Fruit fly (Drosophila melanogaster) whole organism, wandering third instar larva: ENCODE results near the gene CG4860.

ENCODE experiments used
- Abd-B ChIP-seq: fragments of >200 bp; optimal IDR thresholded peaks from 2 replicates; lab custom pipeline; 2017; ENCODE audit warnings: missing biosample characterization, missing genetic modification characterization
- Dfd ChIP-seq: fragments of >200 bp; optimal IDR thresholded peaks from 2 replicates; lab custom pipeline; 2017; ENCODE audit warnings: missing biosample characterization, missing genetic modification characterization
- HLH106 ChIP-seq: fragments of 200-800 bp; optimal IDR thresholded peaks from 3 replicates; lab custom pipeline; 2019; ENCODE audit warnings: missing biosample characterization, mild to moderate bottlenecking, missing genetic modification characterization, moderate library complexity
- Hnf4 ChIP-seq: fragments of 200-800 bp; sonication (Bioruptor generic); optimal IDR thresholded peaks from 2 replicates; lab custom pipeline; 2016; ENCODE audit warnings: missing biosample characterization, mild to moderate bottlenecking, missing genetic modification characterization
- Hr78 ChIP-seq: fragments of >200 bp; optimal IDR thresholded peaks from 2 replicates; lab custom pipeline; 2017; ENCODE audit warnings: missing biosample characterization, missing genetic modification characterization
- Myc ChIP-seq: fragments of >200 bp; optimal IDR thresholded peaks from 2 replicates; lab custom pipeline; 2017
- Sp1 ChIP-seq: fragments of 200-800 bp; sonication (Bioruptor generic); optimal IDR thresholded peaks from 3 replicates; lab custom pipeline; 2019; ENCODE audit warnings: missing biosample characterization, mild to moderate bottlenecking, missing genetic modification characterization, moderate library complexity
- Vsx2 ChIP-seq: fragments of 200-300, 225-300 bp; sonication (Bioruptor generic); optimal IDR thresholded peaks from 2 replicates; lab custom pipeline; 2018; ENCODE audit warnings: missing biosample characterization, missing genetic modification characterization; ENCODE audit not compliant: partially characterized antibody
- br ChIP-seq: fragments of 200-800 bp; sonication (Bioruptor generic); optimal IDR thresholded peaks from 2 replicates; lab custom pipeline; 2016; ENCODE audit warnings: missing biosample characterization, missing genetic modification characterization
- dl ChIP-seq, 2 experiments: fragments of 175-275, 200-275 bp in 1 of 2; fragments of 200-275 bp in 1 of 2; sonication (Bioruptor generic); optimal IDR thresholded peaks; lab custom pipeline; 2018; ENCODE audit warnings: mild to moderate bottlenecking in 2 of 2, missing biosample characterization in 2 of 2, missing genetic modification characterization in 2 of 2, moderate library complexity in 2 of 2; ENCODE audit not compliant: partially characterized antibody in 2 of 2, insufficient read depth in 1 of 2
- fru ChIP-seq: fragments of 200-800 bp; sonication (Bioruptor generic); optimal IDR thresholded peaks from 3 replicates; lab custom pipeline; 2016; ENCODE audit warnings: missing biosample characterization, mild to moderate bottlenecking, missing genetic modification characterization
- h ChIP-seq: fragments of 200-800 bp; sonication (Bioruptor generic); optimal IDR thresholded peaks from 3 replicates; lab custom pipeline; 2016; ENCODE audit warnings: missing biosample characterization, mild to moderate bottlenecking, missing genetic modification characterization
- jim ChIP-seq: fragments of 175-275, 200-325 bp; sonication (Bioruptor generic); optimal IDR thresholded peaks from 2 replicates; lab custom pipeline; 2016; ENCODE audit warnings: missing biosample characterization, mild to moderate bottlenecking, missing genetic modification characterization
- rgr ChIP-seq: fragments of 200-800 bp; sonication (Bioruptor generic); optimal IDR thresholded peaks from 3 replicates; lab custom pipeline; 2016; ENCODE audit warnings: missing biosample characterization, mild to moderate bottlenecking, missing genetic modification characterization

CG4860 gene

DNA sequence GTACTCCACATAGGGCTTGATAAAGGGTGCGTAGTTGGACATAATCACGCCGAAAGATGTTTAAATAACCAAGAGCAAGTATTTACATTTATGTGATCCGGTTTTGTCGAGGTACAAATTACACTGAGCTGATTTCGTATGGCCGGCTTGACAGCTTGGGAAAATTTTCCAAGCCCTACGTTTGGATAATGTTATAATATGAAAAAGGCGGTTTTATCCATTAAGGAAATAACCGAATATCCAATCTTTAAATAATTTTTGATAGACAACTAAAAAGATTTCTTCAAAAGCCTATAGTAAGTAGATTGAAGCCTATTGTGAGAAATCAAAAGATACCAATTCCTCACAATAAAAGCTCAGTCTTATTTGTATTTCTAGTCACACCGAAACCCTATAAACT lies 26.4 kb downstream of the CG4860 start, which contains the start of the genes eIF3d2 and CG43450:
eIF3d2 (minus strand) TSS at position 101 of the 400 bp plus-strand sequence.
CG43450 (plus strand) TSS at position 384 of the 400 bp plus-strand sequence.
- TF ChIP-seq Hnf4 (GFP tag; lab: Kevin White, UChicago): no peak
- TF ChIP-seq dl (GFP tag; optimal IDR thresholded peaks at IDR 0.05; lab: Kevin White, UChicago; ENCODE audit: insufficient read depth in 1 of 2, partially characterized antibody in 2 of 2): no peak
- TF ChIP-seq fru (GFP tag; lab: Kevin White, UChicago): no peak
- no peak for TF ChIP-seq jim
- no peak for TF ChIP-seq HLH106
- no peak for TF ChIP-seq h
- TF ChIP-seq rgr: no peak
- TF ChIP-seq Hr78: no peak
- no peak for TF ChIP-seq Abd-B (GFP tag; lab: Kevin White, UChicago)
- no peak for TF ChIP-seq Sp1 (GFP tag; lab: Kevin White, UChicago)
- no peak for TF ChIP-seq Dfd (GFP tag; lab: Kevin White, UChicago)

DNA sequence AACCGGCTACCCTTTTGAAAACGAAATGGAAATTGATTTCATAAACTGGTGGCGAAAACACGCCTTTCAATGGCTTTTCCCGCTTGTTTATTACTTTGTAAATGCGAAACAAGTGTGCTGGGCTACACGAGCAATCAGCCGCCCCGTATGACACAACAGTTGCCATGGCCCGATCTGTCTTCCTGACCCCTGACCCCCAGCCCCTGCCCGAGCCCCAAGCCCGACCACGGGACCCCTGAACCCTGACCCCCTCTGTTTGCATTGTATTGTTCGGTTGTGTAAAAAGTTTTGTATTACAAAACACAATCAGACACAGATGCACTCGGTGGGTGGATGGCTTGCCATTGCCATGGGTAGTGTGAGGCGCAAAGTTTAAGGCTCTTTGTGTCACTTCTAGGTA lies 35.6 kb downstream of the CG4860 start:
- no peak for TF ChIP-seq Abd-B (GFP tag; lab: Kevin White, UChicago)
- TF ChIP-seq Dfd (GFP tag; lab: Kevin White, UChicago): peak; percentile 95
- TF ChIP-seq jim: no peak
- no peak for TF ChIP-seq br (GFP tag; lab: Kevin White, UChicago)
- no peak for TF ChIP-seq Myc
- TF ChIP-seq Vsx2 (GFP tag; lab: Kevin White, UChicago): no peak
